Worm (Caenorhabditis elegans): ENCODE results near the gene Y14H12A.2.

ce11 chrII:3950077-3950476 lies 39.4 kb downstream of the Y14H12A.2 start, which contains the start of gene sea-2:
- TF ChIP-seq nhr-237 (tag; optimal IDR thresholded peaks at IDR 0.05) (no peak), nhr-25 (tag; optimal IDR thresholded peaks at IDR 0.05) (no peak), ceh-16 (tag; optimal IDR thresholded peaks at IDR 0.05) (no peak)

All from whole organism, L3 larva.